Worm (Caenorhabditis elegans) whole organism, L4 larva: Measurements from ENCODE around the gene lgc-46.

ENCODE experiments used
- F26F4.8 ChIP-seq: fragments of 200-800 bp; sonication (Bioruptor generic); conservative IDR thresholded peaks from 2 replicates; pipeline ENCODE4 v1.3.6; 2022; ENCODE audit warnings: missing genetic modification characterization, missing compliant biosample characterization
- R02D3.7 ChIP-seq: fragments of 150-350 bp; sonication (generic microtip); optimal IDR thresholded peaks from 3 replicates; lab custom pipeline; 2014; ENCODE audit warnings: missing biosample characterization, missing genetic modification characterization
- T20F7.1 ChIP-seq: fragments of 200-800 bp; sonication (Bioruptor generic); optimal IDR thresholded peaks from 2 replicates; lab custom pipeline; 2018; ENCODE audit warnings: mild to moderate bottlenecking, missing genetic modification characterization, missing compliant biosample characterization
- arid-1 ChIP-seq: fragments of 200-800 bp; sonication (Bioruptor generic); conservative IDR thresholded peaks from 2 replicates; pipeline ENCODE4 v1.3.6; 2022; ENCODE audit warnings: missing genetic modification reagents, missing genetic modification characterization, missing compliant biosample characterization
- attf-4 ChIP-seq: sonication (generic microtip); optimal IDR thresholded peaks from 3 replicates; lab custom pipeline; 2017; ENCODE audit warnings: missing biosample characterization, missing genetic modification characterization
- ceh-28 ChIP-seq: fragments of 150-350 bp; optimal IDR thresholded peaks from 2 replicates; lab custom pipeline; 2014; ENCODE audit warnings: missing biosample characterization, missing genetic modification reagents, missing genetic modification characterization
- ces-1 ChIP-seq: fragments of 150-350 bp; sonication (generic microtip); optimal IDR thresholded peaks from 4 replicates; lab custom pipeline; 2014; ENCODE audit warnings: missing biosample characterization, missing genetic modification reagents, missing genetic modification characterization
- cey-2 ChIP-seq: sonication (generic microtip); optimal IDR thresholded peaks from 3 replicates; lab custom pipeline; 2017; ENCODE audit warnings: missing genetic modification characterization, mild to moderate bottlenecking, missing compliant biosample characterization, antibody characterized with exemption, borderline replicate concordance; ENCODE audit not compliant: insufficient read depth
- ctbp-1 ChIP-seq: fragments of 200-800 bp; sonication (Bioruptor generic); IDR thresholded peaks from 2 replicates; pipeline ENCODE4 v1.3.6; 2022; ENCODE audit warnings: missing genetic modification reagents, missing genetic modification characterization, missing compliant biosample characterization
- dmd-8 ChIP-seq: fragments of 200-800 bp; sonication (Bioruptor generic); IDR thresholded peaks from 2 replicates; pipeline ENCODE4 v1.3.6; 2022; ENCODE audit warnings: missing genetic modification characterization, missing compliant biosample characterization
- duxl-1 ChIP-seq: sonication (generic microtip); optimal IDR thresholded peaks from 2 replicates; lab custom pipeline; 2016; ENCODE audit warnings: mild to moderate bottlenecking, missing genetic modification characterization, moderate library complexity, missing compliant biosample characterization; ENCODE audit not compliant: poor library complexity
- dve-1 ChIP-seq: sonication (generic microtip); optimal IDR thresholded peaks from 2 replicates; lab custom pipeline; 2017; ENCODE audit warnings: antibody characterized with exemption, mild to moderate bottlenecking, missing genetic modification characterization, missing compliant biosample characterization; ENCODE audit not compliant: insufficient read depth
- fkh-10 ChIP-seq: fragments of 150-350 bp; optimal IDR thresholded peaks from 2 replicates; lab custom pipeline; 2014; ENCODE audit warnings: missing biosample characterization, missing genetic modification reagents, missing genetic modification characterization
- hif-1 ChIP-seq, 2 experiments: sonication (generic microtip); optimal IDR thresholded peaks; 2 replicates each; lab custom pipeline; 2016 to 2017; ENCODE audit warnings: missing compliant biosample characterization in 2 of 2, missing genetic modification characterization in 2 of 2, missing genetic modification reagents in 2 of 2, missing genotype in 2 of 2, mild to moderate bottlenecking in 1 of 2
- hmg-1.1 ChIP-seq: fragments of 200-800 bp; sonication (Bioruptor generic); IDR thresholded peaks from 2 replicates; pipeline ENCODE4 v1.3.6; 2022; ENCODE audit warnings: missing genetic modification reagents, missing genetic modification characterization, missing compliant biosample characterization
- jun-1 ChIP-seq: fragments of 150-350 bp; optimal IDR thresholded peaks from 2 replicates; lab custom pipeline; 2014; ENCODE audit warnings: missing biosample characterization, missing genetic modification reagents, missing genetic modification characterization
- lim-7 ChIP-seq: fragments of 200-800 bp; sonication (Bioruptor generic); IDR thresholded peaks from 2 replicates; pipeline ENCODE4 v1.3.6; 2022; ENCODE audit warnings: missing genetic modification characterization, missing compliant biosample characterization
- lin-1 ChIP-seq: fragments of 200-800 bp; sonication (Bioruptor generic); IDR thresholded peaks from 2 replicates; pipeline ENCODE4 v1.3.6; 2022; ENCODE audit warnings: missing genetic modification reagents, missing genetic modification characterization, missing compliant biosample characterization
- lin-13 ChIP-seq: fragments of 150-350 bp; optimal IDR thresholded peaks from 2 replicates; lab custom pipeline; 2014; ENCODE audit warnings: missing biosample characterization, missing genetic modification reagents, missing genetic modification characterization
- lin-15B ChIP-seq: fragments of 150-350 bp; sonication (generic microtip); optimal IDR thresholded peaks from 3 replicates; lab custom pipeline; 2014; ENCODE audit warnings: missing biosample characterization, missing genetic modification characterization
- lsy-2 ChIP-seq, 2 experiments: fragments of 150-350 bp in 1 of 2; sonication (generic microtip) in 1 of 2; optimal IDR thresholded peaks; 2 replicates each; lab custom pipeline; 2014 to 2017; ENCODE audit warnings: missing biosample characterization in 2 of 2, missing genetic modification characterization in 2 of 2
- madf-9 ChIP-seq: fragments of 200-800 bp; sonication (Bioruptor generic); conservative IDR thresholded peaks from 2 replicates; pipeline ENCODE4 v1.3.6; 2022; ENCODE audit warnings: missing genetic modification reagents, missing genetic modification characterization, missing compliant biosample characterization
- mep-1 ChIP-seq: fragments of 150-350 bp; sonication (generic microtip); optimal IDR thresholded peaks from 3 replicates; lab custom pipeline; 2014; ENCODE audit warnings: missing biosample characterization, missing genetic modification characterization
- mxl-3 ChIP-seq: fragments of 200-800 bp; sonication (Bioruptor generic); optimal IDR thresholded peaks from 2 replicates; lab custom pipeline; 2018; ENCODE audit warnings: mild to moderate bottlenecking, missing genetic modification characterization, missing compliant biosample characterization
- nhr-25 ChIP-seq: sonication (generic microtip); optimal IDR thresholded peaks from 2 replicates; lab custom pipeline; 2017; ENCODE audit warnings: missing genetic modification characterization, mild to moderate bottlenecking, missing compliant biosample characterization, antibody characterized with exemption, moderate library complexity, borderline replicate concordance; ENCODE audit not compliant: insufficient read depth
- nhr-42 ChIP-seq: fragments of 200-800 bp; sonication (Bioruptor generic); IDR thresholded peaks from 2 replicates; pipeline ENCODE4 v1.3.6; 2022; ENCODE audit warnings: missing genetic modification characterization, missing compliant biosample characterization
- nhr-76 ChIP-seq: fragments of 150-350 bp; optimal IDR thresholded peaks from 2 replicates; lab custom pipeline; 2014; ENCODE audit warnings: missing biosample characterization, missing genetic modification characterization
- pqm-1 ChIP-seq: sonication (generic microtip); optimal IDR thresholded peaks from 2 replicates; lab custom pipeline; 2017; ENCODE audit warnings: missing biosample characterization, missing genetic modification characterization
- set-16 ChIP-seq: fragments of 200-800 bp; sonication (Bioruptor generic); IDR thresholded peaks from 2 replicates; pipeline ENCODE4 v1.3.6; 2022; ENCODE audit warnings: missing genetic modification reagents, missing genetic modification characterization, missing compliant biosample characterization
- snpc-1.2 ChIP-seq: fragments of 200-800 bp; sonication (Bioruptor generic); IDR thresholded peaks from 2 replicates; pipeline ENCODE4 v1.3.6; 2022; ENCODE audit warnings: missing genetic modification reagents, missing genetic modification characterization, missing compliant biosample characterization
- spr-1 ChIP-seq: sonication (generic microtip); optimal IDR thresholded peaks from 2 replicates; lab custom pipeline; 2016; ENCODE audit warnings: mild to moderate bottlenecking, missing genetic modification characterization, missing compliant biosample characterization
- spr-3 ChIP-seq: fragments of 200-800 bp; sonication (Bioruptor generic); optimal IDR thresholded peaks from 2 replicates; lab custom pipeline; 2018; ENCODE audit warnings: mild to moderate bottlenecking, missing genetic modification characterization, missing compliant biosample characterization
- unc-130 ChIP-seq: sonication (generic microtip); optimal IDR thresholded peaks from 2 replicates; lab custom pipeline; 2016; ENCODE audit warnings: missing genetic modification reagents, missing genetic modification characterization, missing compliant biosample characterization
- unc-62 ChIP-seq, 3 experiments: fragments of 150-350 bp in 1 of 3; sonication (generic microtip); optimal IDR thresholded peaks in 2 of 3; peaks in 1 of 3; 1 replicate in 1 of 3; 2 replicates in 2 of 3; lab custom pipeline; 2014 to 2017; ENCODE audit warnings: missing biosample characterization in 3 of 3, missing genetic modification characterization in 3 of 3, missing genetic modification reagents in 3 of 3, missing genotype in 1 of 3
- zag-1 ChIP-seq: fragments of 150-350 bp; optimal IDR thresholded peaks from 2 replicates; lab custom pipeline; 2014; ENCODE audit warnings: missing biosample characterization, missing genetic modification characterization
- zfp-3 ChIP-seq: fragments of 200-800 bp; sonication (Bioruptor generic); conservative IDR thresholded peaks from 2 replicates; pipeline ENCODE4 v1.3.6; 2022; ENCODE audit warnings: missing genetic modification reagents, missing genetic modification characterization, missing compliant biosample characterization

lgc-46 gene

ce11 chrIII:1122239-1122638 is 13.6 kb downstream of the lgc-46 start (continued):
- TF ChIP-seq lin-15B, result no peak
- TF ChIP-seq nhr-76 (tag; lab: Kevin White, UChicago), result no peak
- peak; percentile 50; the same call in 1 of the 2 replicates for TF ChIP-seq F26F4.8 (GFP tag; lab: Robert Waterston, UW)
- no peak for TF ChIP-seq zfp-3
- TF ChIP-seq spr-1 (tag; lab: Kevin White, UChicago), result no peak
- no peak for TF ChIP-seq ceh-28 (tag; lab: Kevin White, UChicago)
- no peak for TF ChIP-seq T20F7.1 (GFP tag; lab: Kevin White, UChicago)
- peak; percentile 82 for TF ChIP-seq hmg-1.1 (GFP tag; lab: Robert Waterston, UW)
- peak; percentile 86 for TF ChIP-seq lin-13 (GFP tag; lab: Kevin White, UChicago)
- TF ChIP-seq ctbp-1 (GFP tag; lab: Robert Waterston, UW), result peak; percentile 71
- TF ChIP-seq fkh-10 (GFP tag; lab: Kevin White, UChicago), result no peak
- TF ChIP-seq mep-1 (tag; lab: Kevin White, UChicago), result peak; percentile 50
- peak; percentile 74 for TF ChIP-seq madf-9 (GFP tag; lab: Robert Waterston, UW)
- TF ChIP-seq unc-130, result peak; percentile 66
- TF ChIP-seq spr-3, result no peak

- TF ChIP-seq jun-1 (tag; lab: Kevin White, UChicago) (no peak), pqm-1 (peak; percentile 8), nhr-25 (no peak)
These were observed 19.9 kb downstream of the lgc-46 start, which contains the start of the genes F58B6.1 and acsd-1 for ce11 chrIII:1115793-1116516. TSS of gene F58B6.1 (minus strand) at chrIII:1115925. TSS of gene acsd-1 (plus strand) at chrIII:1116466.

DNA sequence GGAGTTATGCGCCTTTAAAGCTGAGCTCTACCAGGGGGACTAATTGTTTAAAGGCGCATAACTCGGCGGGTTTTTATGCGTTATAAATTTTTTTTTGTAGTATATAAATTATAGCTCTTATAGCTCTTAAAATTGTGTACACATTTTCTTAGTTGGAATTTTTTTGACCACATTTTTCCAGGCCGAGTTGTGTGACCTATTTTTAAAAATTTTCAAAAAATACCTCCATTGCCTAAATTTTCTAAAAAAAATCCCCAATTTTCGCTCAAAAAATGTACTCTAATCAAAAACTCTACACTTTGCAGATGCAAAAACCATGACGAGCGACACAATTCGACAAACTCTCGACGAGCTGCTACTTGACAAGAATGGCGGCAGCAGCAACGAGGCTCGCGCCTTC is 32.9 kb downstream of the lgc-46 start, which contains the start of gene exc-6:
Gene exc-6 (plus strand): TSS at position 301 of the 400 bp plus-strand sequence.
- TF ChIP-seq lsy-2 (tag; optimal IDR thresholded peaks at IDR 0.05; lab: Kevin White, UChicago) (no peak), unc-62 (GFP tag; optimal IDR thresholded peaks at IDR 0.05 in 1 of 2; lab: Kevin White, UChicago) (peak in 1 of 2 experiments; percentile 61), unc-62 (tag; optimal IDR thresholded peaks at IDR 0.05; lab: Kevin White, UChicago) (no peak)
- TF ChIP-seq, all 104 proteins: peak for 1

ce11 chrIII:1099523-1099922 is 36.3 kb downstream of the lgc-46 start:
- TF ChIP-seq mxl-3 (GFP tag; lab: Kevin White, UChicago), result no peak
- TF ChIP-seq, all 104 proteins: peak for 0

ce11 chrIII:1094391-1094790 is 41.4 kb downstream of the lgc-46 start:
- TF ChIP-seq lim-7 (no peak), ceh-28 (tag; lab: Kevin White, UChicago) (peak; percentile 86)

DNA sequence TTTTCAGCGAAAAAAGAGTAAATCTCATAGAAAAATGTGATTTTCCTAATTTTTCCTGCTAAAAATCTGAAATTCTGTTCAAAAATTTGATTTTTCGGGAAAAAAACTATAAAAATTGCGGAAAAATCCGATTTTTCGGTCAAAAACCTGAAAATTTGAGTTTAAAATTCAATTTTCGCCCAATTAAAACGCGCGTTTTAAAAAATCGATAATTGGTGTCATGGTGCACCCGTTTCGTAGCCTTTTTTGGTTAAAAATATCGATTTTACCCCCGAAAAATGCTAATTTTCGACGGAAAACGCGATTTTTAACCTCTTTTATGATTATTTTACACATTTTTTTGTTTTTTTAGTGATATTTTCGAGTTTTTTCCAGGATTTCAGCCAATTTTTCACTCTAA is 50.9 kb downstream of the lgc-46 start:
- TF ChIP-seq zag-1 (tag; lab: Kevin White, UChicago), result no peak
- peak; percentile 48 for TF ChIP-seq ceh-28 (tag; lab: Kevin White, UChicago)

- TF ChIP-seq lin-1, result no peak
- TF ChIP-seq R02D3.7 (tag; lab: Kevin White, UChicago), result no peak
- no peak for TF ChIP-seq nhr-42
- TF ChIP-seq F26F4.8 (GFP tag; lab: Robert Waterston, UW), result no peak
- no peak for TF ChIP-seq ces-1
- no peak for TF ChIP-seq hif-1 (tag; optimal IDR thresholded peaks at IDR 0.05; lab: Kevin White, UChicago)
- no peak for TF ChIP-seq mep-1 (tag; lab: Kevin White, UChicago)
- no peak for TF ChIP-seq T20F7.1 (GFP tag; lab: Kevin White, UChicago)
- TF ChIP-seq dve-1, result no peak
- no peak for TF ChIP-seq cey-2 (tag; lab: Kevin White, UChicago)
- TF ChIP-seq set-16 (GFP tag; lab: Robert Waterston, UW), result no peak
- no peak for TF ChIP-seq ceh-28 (tag; lab: Kevin White, UChicago)
- TF ChIP-seq attf-4 (tag; lab: Kevin White, UChicago), result no peak
- no peak for TF ChIP-seq duxl-1 (tag; lab: Kevin White, UChicago)
- no peak for TF ChIP-seq arid-1 (GFP tag; lab: Robert Waterston, UW)
- no peak for TF ChIP-seq snpc-1.2 (GFP tag; lab: Robert Waterston, UW)
- no peak for TF ChIP-seq mxl-3 (GFP tag; lab: Kevin White, UChicago)
- no peak for TF ChIP-seq spr-3
- TF ChIP-seq unc-130, result no peak
- no peak for TF ChIP-seq dmd-8
These were observed 54.7 kb downstream of the lgc-46 start, which contains the start of gene par-2 for ce11 chrIII:1081101-1081500. TSS of gene par-2 (plus strand) at chrIII:1081401.
